Fruit fly (Drosophila melanogaster) whole organism, prepupa: ENCODE data around the gene CG33669.

ENCODE experiments used
- Blimp-1 ChIP-seq: fragments of 200-800 bp; sonication (Bioruptor generic); optimal IDR thresholded peaks from 3 replicates; lab custom pipeline; 2017; ENCODE audit warnings: missing biosample characterization, missing genetic modification characterization, mild to moderate bottlenecking, moderate library complexity, missing genetic modification reagents
- CG10631 ChIP-seq: fragments of 200-800 bp; sonication (Bioruptor generic); optimal IDR thresholded peaks from 2 replicates; lab custom pipeline; 2016; ENCODE audit warnings: missing biosample characterization, missing genetic modification characterization
- CG10669 ChIP-seq: fragments of 200-800 bp; sonication (Bioruptor generic); optimal IDR thresholded peaks from 3 replicates; lab custom pipeline; 2018; ENCODE audit warnings: missing biosample characterization, mild to moderate bottlenecking, missing genetic modification characterization, moderate library complexity
- CG11294 ChIP-seq: fragments of 200-800 bp; sonication (Bioruptor generic); IDR thresholded peaks from 2 replicates; pipeline ENCODE4 v1.3.6; 2022; ENCODE audit warnings: missing biosample characterization, missing genetic modification characterization
- CG11762 ChIP-seq: fragments of 200-800 bp; sonication (Bioruptor generic); optimal IDR thresholded peaks from 3 replicates; lab custom pipeline; 2016; ENCODE audit warnings: missing biosample characterization, missing genetic modification characterization; ENCODE audit not compliant: insufficient read depth
- CG11902 ChIP-seq: fragments of 200-800 bp; sonication (Bioruptor generic); optimal IDR thresholded peaks from 3 replicates; lab custom pipeline; 2016; ENCODE audit warnings: missing biosample characterization, missing genetic modification characterization
- CG15336 ChIP-seq: fragments of 200-800 bp; sonication (Bioruptor generic); IDR thresholded peaks from 2 replicates; pipeline ENCODE4 v1.3.6; 2022; ENCODE audit warnings: missing biosample characterization, missing genetic modification characterization
- CG1621 ChIP-seq: fragments of 200-800 bp; sonication (Bioruptor generic); optimal IDR thresholded peaks from 3 replicates; lab custom pipeline; 2018; ENCODE audit warnings: missing biosample characterization, mild to moderate bottlenecking, missing genetic modification characterization
- CG16779 ChIP-seq: fragments of 200-800 bp; sonication (Bioruptor generic); optimal IDR thresholded peaks from 3 replicates; lab custom pipeline; 2017; ENCODE audit warnings: missing biosample characterization, mild to moderate bottlenecking, missing genetic modification characterization
- CG31627 ChIP-seq: fragments of 200-800 bp; sonication (Bioruptor generic); optimal IDR thresholded peaks from 3 replicates; lab custom pipeline; 2016; ENCODE audit warnings: missing biosample characterization, missing genetic modification characterization
- CG3919 ChIP-seq: fragments of 200-800 bp; sonication (Bioruptor generic); optimal IDR thresholded peaks from 3 replicates; lab custom pipeline; 2016; ENCODE audit warnings: missing biosample characterization, missing genetic modification characterization
- CG4318 ChIP-seq: fragments of 200-800 bp; sonication (Bioruptor generic); optimal IDR thresholded peaks from 3 replicates; lab custom pipeline; 2017; ENCODE audit warnings: missing biosample characterization, mild to moderate bottlenecking, missing genetic modification characterization
- CG6163 ChIP-seq: fragments of 200-800 bp; sonication (Bioruptor generic); IDR thresholded peaks from 3 replicates; pipeline ENCODE4 v1.3.6; 2022; ENCODE audit warnings: missing biosample characterization, missing genetic modification characterization
- CG6276 ChIP-seq: fragments of 200-800 bp; sonication (Bioruptor generic); optimal IDR thresholded peaks from 2 replicates; lab custom pipeline; 2017; ENCODE audit warnings: missing biosample characterization, mild to moderate bottlenecking, missing genetic modification characterization
- CG6808 ChIP-seq: fragments of 200-800 bp; sonication (Bioruptor generic); optimal IDR thresholded peaks from 3 replicates; lab custom pipeline; 2017; ENCODE audit warnings: missing biosample characterization, missing genetic modification characterization, mild to moderate bottlenecking, moderate library complexity, missing genetic modification reagents
- CG6854 ChIP-seq: fragments of 200-800 bp; sonication (Bioruptor generic); optimal IDR thresholded peaks from 2 replicates; lab custom pipeline; 2017; ENCODE audit warnings: missing biosample characterization, mild to moderate bottlenecking, missing genetic modification characterization
- CG8119 ChIP-seq: fragments of 200-800 bp; sonication (Bioruptor generic); IDR thresholded peaks from 3 replicates; pipeline ENCODE4 v1.3.6; 2022; ENCODE audit warnings: missing biosample characterization, missing genetic modification characterization
- CG8319 ChIP-seq: fragments of 200-800 bp; sonication (Bioruptor generic); optimal IDR thresholded peaks from 3 replicates; lab custom pipeline; 2016; ENCODE audit warnings: missing biosample characterization, missing genetic modification characterization
- CG9139 ChIP-seq: fragments of 200-800 bp; sonication (Bioruptor generic); optimal IDR thresholded peaks from 3 replicates; lab custom pipeline; 2017; ENCODE audit warnings: missing biosample characterization, mild to moderate bottlenecking, missing genetic modification characterization
- Eip75B ChIP-seq: fragments of 200-800 bp; sonication (Bioruptor generic); optimal IDR thresholded peaks from 3 replicates; lab custom pipeline; 2016; ENCODE audit warnings: missing biosample characterization, missing genetic modification characterization
- Eip93F ChIP-seq: fragments of 200-800 bp; sonication (Bioruptor generic); optimal IDR thresholded peaks from 2 replicates; lab custom pipeline; 2016; ENCODE audit warnings: missing biosample characterization, mild to moderate bottlenecking, missing genetic modification characterization
- Ets96B ChIP-seq: fragments of 200-800 bp; optimal IDR thresholded peaks from 2 replicates; lab custom pipeline; 2019; ENCODE audit warnings: missing biosample characterization, mild to moderate bottlenecking, missing genetic modification characterization, moderate library complexity
- Gug ChIP-seq: fragments of 200-800 bp; sonication (Bioruptor generic); IDR thresholded peaks from 2 replicates; pipeline ENCODE4 v1.3.6; 2022; ENCODE audit warnings: missing biosample characterization, missing genetic modification characterization
- Hr39 ChIP-seq: fragments of 200-800 bp; sonication (Bioruptor generic); optimal IDR thresholded peaks from 2 replicates; lab custom pipeline; 2016; ENCODE audit warnings: missing biosample characterization, missing genetic modification characterization
- Met ChIP-seq: fragments of 200-800 bp; sonication (Bioruptor generic); optimal IDR thresholded peaks from 3 replicates; lab custom pipeline; 2016; ENCODE audit warnings: missing biosample characterization, missing genetic modification characterization
- Smox ChIP-seq: fragments of 200-800 bp; sonication (Bioruptor generic); optimal IDR thresholded peaks from 3 replicates; lab custom pipeline; 2016; ENCODE audit warnings: missing biosample characterization, missing genetic modification characterization
- Sox102F ChIP-seq: fragments of 200-800 bp; sonication (Bioruptor generic); optimal IDR thresholded peaks from 2 replicates; lab custom pipeline; 2016; ENCODE audit warnings: missing biosample characterization, mild to moderate bottlenecking, missing genetic modification characterization
- Sox15 ChIP-seq: fragments of 200-800 bp; sonication (Bioruptor generic); optimal IDR thresholded peaks from 3 replicates; lab custom pipeline; 2016; ENCODE audit warnings: missing biosample characterization, missing genetic modification characterization
- achi ChIP-seq: fragments of 200-800 bp; sonication (Bioruptor generic); optimal IDR thresholded peaks from 3 replicates; lab custom pipeline; 2016; ENCODE audit warnings: missing biosample characterization, missing genetic modification characterization
- acj6 ChIP-seq: fragments of 200-800 bp; sonication (Bioruptor generic); optimal IDR thresholded peaks from 3 replicates; lab custom pipeline; 2016; ENCODE audit warnings: missing biosample characterization, missing genetic modification characterization
- cyc ChIP-seq: fragments of 200-800 bp; sonication (Bioruptor generic); optimal IDR thresholded peaks from 3 replicates; lab custom pipeline; 2016; ENCODE audit warnings: missing biosample characterization, missing genetic modification characterization
- dsx ChIP-seq: fragments of 200-800 bp; optimal IDR thresholded peaks from 3 replicates; lab custom pipeline; 2019; ENCODE audit warnings: missing biosample characterization, mild to moderate bottlenecking, missing genetic modification characterization, moderate library complexity; ENCODE audit not compliant: poor library complexity, severe bottlenecking
- eg ChIP-seq: fragments of 200-800 bp; sonication (Bioruptor generic); IDR thresholded peaks from 3 replicates; pipeline ENCODE4 v1.3.6; 2022; ENCODE audit warnings: missing biosample characterization, missing genetic modification characterization
- esn ChIP-seq: fragments of 200-800 bp; sonication (Bioruptor generic); optimal IDR thresholded peaks from 2 replicates; lab custom pipeline; 2016; ENCODE audit warnings: missing biosample characterization, mild to moderate bottlenecking, missing genetic modification characterization, moderate library complexity
- fd59A ChIP-seq: fragments of 200-800 bp; sonication (Bioruptor generic); optimal IDR thresholded peaks from 2 replicates; lab custom pipeline; 2017; ENCODE audit warnings: missing biosample characterization, mild to moderate bottlenecking, missing genetic modification characterization, missing genetic modification reagents
- fd85E ChIP-seq: fragments of 200-800 bp; sonication (Bioruptor generic); optimal IDR thresholded peaks from 3 replicates; lab custom pipeline; 2016; ENCODE audit warnings: missing biosample characterization, missing genetic modification characterization
- net ChIP-seq: fragments of 200-800 bp; sonication (Bioruptor generic); optimal IDR thresholded peaks from 3 replicates; lab custom pipeline; 2016; ENCODE audit warnings: missing biosample characterization, missing genetic modification characterization
- pdm3 ChIP-seq: fragments of 200-800 bp; sonication (Bioruptor generic); optimal IDR thresholded peaks from 3 replicates; lab custom pipeline; 2016; ENCODE audit warnings: missing biosample characterization, missing genetic modification characterization
- salr ChIP-seq, 2 experiments: fragments of 200-800 bp; sonication (Bioruptor generic); optimal IDR thresholded peaks; 3 replicates each; lab custom pipeline; 2016 to 2018; ENCODE audit warnings: missing biosample characterization in 2 of 2, missing genetic modification characterization in 2 of 2, mild to moderate bottlenecking in 1 of 2
- svp ChIP-seq: fragments of 200-800 bp; sonication (Bioruptor generic); peaks from one replicate; lab custom pipeline; 2016; ENCODE audit warnings: missing biosample characterization, missing genetic modification characterization
- topi ChIP-seq: fragments of 200-800 bp; sonication (Bioruptor generic); optimal IDR thresholded peaks from 3 replicates; lab custom pipeline; 2016; ENCODE audit warnings: missing biosample characterization, missing genetic modification characterization
- vri ChIP-seq: fragments of 200-800 bp; sonication (Bioruptor generic); optimal IDR thresholded peaks from 3 replicates; lab custom pipeline; 2016; ENCODE audit warnings: missing biosample characterization, mild to moderate bottlenecking, missing genetic modification characterization

The CG33669 gene

DNA sequence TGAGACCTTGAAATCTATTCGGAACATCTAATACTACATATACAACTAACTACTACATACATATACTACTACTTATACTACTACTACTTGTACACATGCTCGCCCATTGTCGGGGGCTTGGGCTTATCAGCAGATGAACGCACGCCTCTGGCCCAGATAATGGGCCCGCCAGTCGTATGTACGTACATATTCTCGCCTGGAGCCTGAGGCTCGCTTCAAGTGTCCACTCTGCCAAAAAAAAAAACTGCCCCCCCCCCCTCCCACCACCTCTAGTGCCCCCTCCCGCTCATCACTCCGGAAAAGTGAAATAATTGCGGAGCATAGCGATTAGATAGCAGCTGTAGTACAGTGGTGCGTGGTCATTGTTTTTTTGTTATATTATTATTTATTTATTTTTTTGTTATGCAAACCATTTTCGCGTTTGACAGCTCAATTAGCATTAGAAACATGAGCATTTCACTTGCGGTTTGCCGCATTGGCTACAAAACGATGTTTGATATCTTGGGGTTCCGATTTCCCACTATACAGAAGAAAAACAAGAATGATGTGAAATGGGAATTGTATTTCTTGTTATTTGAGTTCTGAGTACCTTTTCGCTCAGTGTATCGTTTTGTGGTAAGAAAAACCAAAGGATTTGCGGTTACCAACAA, 43.0 kb downstream of the CG33669 start (continued):
- TF ChIP-seq fd85E (GFP tag; lab: Kevin White, UChicago) (no peak), Eip75B (GFP tag; lab: Kevin White, UChicago) (no peak), svp (GFP tag; lab: Kevin White, UChicago) (no peak), Met (GFP tag; lab: Kevin White, UChicago) (no peak), CG6808 (no peak), CG11762 (GFP tag; lab: Kevin White, UChicago) (peak; percentile 32), CG9139 (GFP tag; lab: Kevin White, UChicago) (no peak), eg (GFP tag; lab: Robert Waterston, UW) (peak; percentile 71), CG11294 (0 out of 2 replicates have a peak, but pooled peaks have one; percentile 30)

- TF ChIP-seq CG6808 (no peak), vri (GFP tag; lab: Kevin White, UChicago) (peak; percentile 82), CG6163 (GFP tag; lab: Robert Waterston, UW) (no peak), CG6854 (no peak), Eip93F (GFP tag; lab: Kevin White, UChicago) (no peak), achi (no peak), acj6 (GFP tag; lab: Kevin White, UChicago) (no peak), CG10669 (GFP tag; lab: Kevin White, UChicago) (no peak), CG16779 (tag; lab: Kevin White, UChicago) (no peak), svp (GFP tag; lab: Kevin White, UChicago) (peak; percentile 62), CG31627 (no peak), CG8119 (GFP tag; lab: Robert Waterston, UW) (no peak), CG3919 (GFP tag; lab: Kevin White, UChicago) (no peak), Eip75B (GFP tag; lab: Kevin White, UChicago) (no peak)
Observed at dm6 chrX:6355090-6355679, 44.7 kb downstream of the CG33669 start.

- TF ChIP-seq CG6276: peak; percentile 65
- TF ChIP-seq cyc (GFP tag; lab: Kevin White, UChicago): no peak
- no peak for TF ChIP-seq CG6808
- TF ChIP-seq vri (GFP tag; lab: Kevin White, UChicago): peak; percentile 22
- TF ChIP-seq fd59A (GFP tag; lab: Kevin White, UChicago): no peak
- no peak for TF ChIP-seq Hr39
- 0 out of 2 replicates have a peak, but pooled peaks have one; percentile 6 for TF ChIP-seq CG15336 (GFP tag; lab: Robert Waterston, UW)
- TF ChIP-seq Blimp-1 (GFP tag; lab: Kevin White, UChicago): no peak
- TF ChIP-seq eg (GFP tag; lab: Robert Waterston, UW): peak; percentile 20; the same call in 1 of the 3 replicates
Observed at dm6 chrX:6354163-6354562, 45.7 kb downstream of the CG33669 start.

- TF ChIP-seq pdm3 (peak; percentile 53), Sox15 (peak; percentile 44), CG6163 (GFP tag; lab: Robert Waterston, UW) (peak; percentile 71), CG11902 (GFP tag; lab: Kevin White, UChicago) (peak; percentile 43), CG11294 (peak; percentile 52; the same call in 1 of the 2 replicates), net (peak; percentile 74), Gug (GFP tag; lab: Robert Waterston, UW) (peak; percentile 57), CG10631 (GFP tag; lab: Kevin White, UChicago) (peak; percentile 66), CG31627 (peak; percentile 57), esn (GFP tag; lab: Kevin White, UChicago) (peak; percentile 83), CG1621 (tag; lab: Kevin White, UChicago) (no peak), CG16779 (tag; lab: Kevin White, UChicago) (no peak), salr (GFP tag; optimal IDR thresholded peaks at IDR 0.05; lab: Kevin White, UChicago) (peak in 1 of 2 experiments; percentile 61), dsx (GFP tag; lab: Kevin White, UChicago) (peak; percentile 40), Smox (GFP tag; lab: Kevin White, UChicago) (peak; percentile 79), CG3919 (GFP tag; lab: Kevin White, UChicago) (peak; percentile 71), Eip93F (GFP tag; lab: Kevin White, UChicago) (peak; percentile 15), CG6276 (no peak), Ets96B (tag; lab: Kevin White, UChicago) (peak; percentile 54), Blimp-1 (GFP tag; lab: Kevin White, UChicago) (peak; percentile 65), CG8319 (GFP tag; lab: Kevin White, UChicago) (peak; percentile 27), Sox102F (GFP tag; lab: Kevin White, UChicago) (peak; percentile 69), Hr39 (peak; percentile 24), topi (GFP tag; lab: Kevin White, UChicago) (peak; percentile 70), Met (GFP tag; lab: Kevin White, UChicago) (peak; percentile 72), CG4318 (GFP tag; lab: Kevin White, UChicago) (peak; percentile 53), CG15336 (GFP tag; lab: Robert Waterston, UW) (peak; percentile 68)
Observed at dm6 chrX:6353613-6353986, 46.3 kb downstream of the CG33669 start.
